Fruit fly (Drosophila melanogaster) whole organism: ENCODE data around the gene Dlc90F.

Experiments
- CG8478 ChIP-seq: fragments of >200 bp; optimal IDR thresholded peaks from 2 replicates; lab custom pipeline; 2018; ENCODE audit warnings: inconsistent platforms
- Dll ChIP-seq: fragments of >200 bp; optimal IDR thresholded peaks from 2 replicates; lab custom pipeline; 2017
- pan ChIP-seq: fragments of >200 bp; optimal IDR thresholded peaks from 2 replicates; lab custom pipeline; 2017
- psq ChIP-seq: fragments of >200 bp; optimal IDR thresholded peaks from 2 replicates; lab custom pipeline; 2017

DNA sequence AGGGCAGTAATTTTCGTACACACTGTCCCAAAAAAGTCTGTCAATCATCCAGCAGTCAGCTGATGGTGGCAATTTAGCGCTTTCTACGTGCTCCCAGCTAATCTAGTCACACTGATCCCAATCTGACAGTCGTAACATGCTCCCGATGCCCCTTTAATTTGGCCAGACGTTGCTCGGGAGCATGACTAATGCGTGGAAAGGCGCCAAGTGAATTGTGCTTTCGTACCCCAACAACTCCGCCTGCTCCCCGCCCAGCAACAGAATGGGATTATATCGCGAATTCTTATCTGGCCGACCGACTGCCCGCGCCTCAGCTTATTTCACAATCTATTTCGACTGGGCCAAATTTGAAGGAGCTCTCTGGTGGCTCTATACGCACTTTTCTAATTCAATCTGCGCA lies 21.6 kb upstream of the Dlc90F start:
- TF ChIP-seq pan (lab: Kevin White, UChicago) (no peak), CG8478 (lab: Kevin White, UChicago) (no peak), Dll (lab: Kevin White, UChicago) (no peak), psq (lab: Kevin White, UChicago) (no peak)
